Worm (Caenorhabditis elegans) whole organism, L1 larva: ENCODE data around the gene elo-3.

Experiments used
- C16A3.4 ChIP-seq: fragments of 150-350 bp; optimal IDR thresholded peaks from 2 replicates; lab custom pipeline; 2014; ENCODE audit warnings: missing biosample characterization, missing genetic modification characterization
- alr-1 ChIP-seq: fragments of 200-800 bp; sonication (Bioruptor generic); optimal IDR thresholded peaks from 2 replicates; lab custom pipeline; 2018; ENCODE audit warnings: borderline replicate concordance, mild to moderate bottlenecking, missing genetic modification characterization, missing compliant biosample characterization
- aly-2 ChIP-seq: fragments of 150-350 bp; optimal IDR thresholded peaks from 2 replicates; lab custom pipeline; 2014; ENCODE audit warnings: missing biosample characterization, missing genetic modification characterization
- ceh-63 ChIP-seq: fragments of 200-800 bp; sonication (Bioruptor generic); optimal IDR thresholded peaks from 2 replicates; lab custom pipeline; 2018; ENCODE audit warnings: mild to moderate bottlenecking, missing genetic modification characterization, missing compliant biosample characterization
- ceh-8 ChIP-seq: fragments of 200-800 bp; sonication (Bioruptor generic); optimal IDR thresholded peaks from 2 replicates; lab custom pipeline; 2018; ENCODE audit warnings: mild to moderate bottlenecking, missing genetic modification characterization, moderate library complexity, missing compliant biosample characterization
- dpl-1 ChIP-seq, 3 experiments: fragments of 150-350 bp in 2 of 3; sonication (generic microtip) in 1 of 3; optimal IDR thresholded peaks; 2 replicates each; lab custom pipeline; 2014 to 2017; ENCODE audit warnings: missing biosample characterization in 3 of 3, missing genetic modification characterization in 3 of 3, missing genetic modification reagents in 3 of 3
- efl-1 ChIP-seq, 4 experiments: fragments of 150-350 bp; optimal IDR thresholded peaks in 3 of 4; peaks in 1 of 4; 1 replicate in 1 of 4; 2 replicates in 3 of 4; lab custom pipeline; 2014; ENCODE audit warnings: missing biosample characterization in 2 of 4, missing genetic modification characterization in 2 of 4, missing genetic modification reagents in 2 of 4
- elt-2 ChIP-seq: sonication (generic microtip); optimal IDR thresholded peaks from 2 replicates; lab custom pipeline; 2016; ENCODE audit warnings: missing genetic modification characterization, mild to moderate bottlenecking, inconsistent platforms, missing compliant biosample characterization, missing genetic modification reagents
- fkh-8 ChIP-seq: sonication (generic microtip); optimal IDR thresholded peaks from 2 replicates; lab custom pipeline; 2016; ENCODE audit warnings: mild to moderate bottlenecking, missing genetic modification characterization, missing compliant biosample characterization
- hlh-17 ChIP-seq: fragments of 200-800 bp; sonication (Bioruptor generic); optimal IDR thresholded peaks from 2 replicates; lab custom pipeline; 2018; ENCODE audit warnings: missing genetic modification characterization, mild to moderate bottlenecking, missing compliant biosample characterization, moderate library complexity, borderline replicate concordance
- irx-1 ChIP-seq: sonication (generic microtip); optimal IDR thresholded peaks from 2 replicates; lab custom pipeline; 2016; ENCODE audit warnings: missing genetic modification characterization, missing compliant biosample characterization
- isw-1 ChIP-seq: fragments of 200-800 bp; sonication (Bioruptor generic); IDR thresholded peaks from 2 replicates; pipeline ENCODE4 v1.3.6; 2022; ENCODE audit warnings: missing genetic modification characterization, missing compliant biosample characterization
- lin-14 ChIP-seq: fragments of 200-800 bp; sonication (Bioruptor generic); optimal IDR thresholded peaks from 2 replicates; lab custom pipeline; 2018; ENCODE audit warnings: mild to moderate bottlenecking, missing genetic modification characterization, moderate library complexity, missing compliant biosample characterization
- lin-35 ChIP-seq, 2 experiments: fragments of 150-350 bp; optimal IDR thresholded peaks; 2 replicates each; lab custom pipeline; 2014; ENCODE audit warnings: missing biosample characterization in 2 of 2, missing genetic modification characterization in 2 of 2, missing genetic modification reagents in 2 of 2
- lsy-2 ChIP-seq, 2 experiments: fragments of 150-350 bp; optimal IDR thresholded peaks; 2 replicates each; lab custom pipeline; 2014; ENCODE audit warnings: missing biosample characterization in 2 of 2, missing genetic modification characterization in 2 of 2
- mab-9 ChIP-seq: fragments of 200-800 bp; sonication (Bioruptor generic); IDR thresholded peaks from 2 replicates; pipeline ENCODE4 v1.3.6; 2022; ENCODE audit warnings: missing genetic modification reagents, missing genetic modification characterization, missing compliant biosample characterization
- mef-2 ChIP-seq: fragments of 150-350 bp; optimal IDR thresholded peaks from 2 replicates; lab custom pipeline; 2014; ENCODE audit warnings: missing biosample characterization, missing genetic modification characterization
- mep-1 ChIP-seq: fragments of 150-350 bp; optimal IDR thresholded peaks from 2 replicates; lab custom pipeline; 2014; ENCODE audit warnings: missing biosample characterization, missing genetic modification characterization
- nhr-12 ChIP-seq: sonication (generic microtip); optimal IDR thresholded peaks from 2 replicates; lab custom pipeline; 2017; ENCODE audit warnings: missing biosample characterization, missing genetic modification characterization
- nhr-19 ChIP-seq: fragments of 200-800 bp; sonication (Bioruptor generic); conservative IDR thresholded peaks from 2 replicates; pipeline ENCODE4 v1.3.6; 2022; ENCODE audit warnings: missing genetic modification characterization, missing compliant biosample characterization
- nhr-20 ChIP-seq: sonication (generic microtip); optimal IDR thresholded peaks from 2 replicates; lab custom pipeline; 2016; ENCODE audit warnings: mild to moderate bottlenecking, missing genetic modification characterization, missing compliant biosample characterization
- nhr-47 ChIP-seq: sonication (generic microtip); optimal IDR thresholded peaks from 2 replicates; lab custom pipeline; 2016; ENCODE audit warnings: mild to moderate bottlenecking, missing genetic modification characterization, moderate library complexity, missing compliant biosample characterization
- nhr-71 ChIP-seq: sonication (generic microtip); optimal IDR thresholded peaks from 2 replicates; lab custom pipeline; 2016; ENCODE audit warnings: mild to moderate bottlenecking, missing genetic modification characterization, moderate library complexity, missing compliant biosample characterization
- nhr-85 ChIP-seq: sonication (generic microtip); peaks from one replicate; lab custom pipeline; 2016; ENCODE audit warnings: missing genetic modification characterization, inconsistent platforms, missing compliant biosample characterization
- nhr-90 ChIP-seq: sonication (generic microtip); optimal IDR thresholded peaks from 2 replicates; lab custom pipeline; 2016; ENCODE audit warnings: mild to moderate bottlenecking, missing genetic modification characterization, missing compliant biosample characterization; ENCODE audit not compliant: poor library complexity
- pax-3 ChIP-seq: fragments of 200-800 bp; sonication (Bioruptor generic); optimal IDR thresholded peaks from 2 replicates; lab custom pipeline; 2018; ENCODE audit warnings: mild to moderate bottlenecking, missing genetic modification characterization, moderate library complexity, missing compliant biosample characterization
- skn-1 ChIP-seq: fragments of 150-350 bp; optimal IDR thresholded peaks from 2 replicates; lab custom pipeline; 2014; ENCODE audit warnings: missing biosample characterization, missing genetic modification characterization
- snpc-4 ChIP-seq: fragments of 150-350 bp; optimal IDR thresholded peaks from 2 replicates; lab custom pipeline; 2014; ENCODE audit warnings: missing biosample characterization, missing genetic modification characterization
- snu-23 ChIP-seq: sonication (generic microtip); optimal IDR thresholded peaks from 2 replicates; lab custom pipeline; 2016; ENCODE audit warnings: missing genetic modification characterization, missing compliant biosample characterization
- tlp-1 ChIP-seq: fragments of 150-350 bp; optimal IDR thresholded peaks from 2 replicates; lab custom pipeline; 2014; ENCODE audit warnings: missing biosample characterization, missing genetic modification characterization
- unc-98 ChIP-seq: fragments of 200-800 bp; sonication (Bioruptor generic); IDR thresholded peaks from 2 replicates; pipeline ENCODE4 v1.3.6; 2022; ENCODE audit warnings: missing genetic modification characterization, missing compliant biosample characterization
- xbp-1 ChIP-seq: sonication (generic microtip); optimal IDR thresholded peaks from 2 replicates; lab custom pipeline; 2016; ENCODE audit warnings: missing genetic modification characterization, missing compliant biosample characterization
- zip-4 ChIP-seq: fragments of 200-800 bp; sonication (Bioruptor generic); optimal IDR thresholded peaks from 2 replicates; lab custom pipeline; 2018; ENCODE audit warnings: mild to moderate bottlenecking, missing genetic modification characterization, moderate library complexity, missing compliant biosample characterization
- ztf-11 ChIP-seq, 2 experiments: sonication (generic microtip); optimal IDR thresholded peaks; 2 replicates each; lab custom pipeline; 2016 to 2017; ENCODE audit warnings: missing genetic modification characterization in 2 of 2, missing biosample characterization in 1 of 2, missing compliant biosample characterization in 1 of 2

elo-3 gene

DNA sequence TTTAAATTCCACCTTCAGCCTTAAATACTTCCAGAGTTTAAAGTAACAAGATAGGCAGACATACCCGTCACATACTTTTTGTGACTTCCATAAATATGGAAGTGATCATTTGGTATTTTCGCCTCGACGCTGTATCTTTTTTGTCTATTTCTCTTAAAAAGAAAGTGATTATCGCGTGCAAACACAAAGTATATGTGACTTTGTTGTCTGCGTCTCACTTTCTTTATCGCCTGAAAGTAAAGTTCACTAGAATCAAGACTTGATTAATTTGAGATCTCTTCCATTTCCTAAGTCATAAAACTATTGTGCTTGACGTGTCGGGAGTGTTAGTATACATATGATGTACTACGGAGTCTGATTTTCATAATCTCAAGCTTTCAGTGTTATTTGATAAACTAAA, 20.7 kb downstream of the elo-3 start, which contains the start of gene C06E4.6 (continued):
- TF ChIP-seq lin-35 (GFP tag; optimal IDR thresholded peaks at IDR 0.05; lab: Kevin White, UChicago) (peak in 1 of 2 experiments; percentile 34), ztf-11 (tag; optimal IDR thresholded peaks at IDR 0.05; lab: Kevin White, UChicago) (no peak), nhr-85 (tag; lab: Kevin White, UChicago) (peak; percentile 70), nhr-20 (tag; lab: Kevin White, UChicago) (peak; percentile 28), nhr-19 (peak; percentile 30), zip-4 (GFP tag; lab: Kevin White, UChicago) (no peak)

DNA sequence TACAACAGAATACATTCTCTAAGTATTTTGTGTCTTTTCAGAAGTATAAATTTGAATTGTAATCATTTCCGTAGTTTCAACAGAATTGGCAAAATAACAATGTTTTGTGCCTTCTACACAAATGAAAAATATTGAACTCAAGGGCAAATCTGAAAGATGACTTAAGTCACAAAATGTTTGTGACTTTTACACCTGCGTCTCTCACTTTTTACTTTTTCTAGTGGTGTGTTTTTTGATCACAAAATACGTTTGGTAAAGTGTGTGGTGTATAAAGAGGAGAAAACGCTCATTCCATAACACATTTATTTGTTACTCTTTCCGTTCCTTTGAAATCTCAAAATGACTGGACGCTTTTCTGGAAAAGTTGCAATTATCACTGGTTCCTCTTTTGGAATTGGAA, 23.1 kb downstream of the elo-3 start, which contains the start of gene C06E4.3:
Gene C06E4.3, plus strand, starts transcription at position 289 of the 400 bp plus-strand sequence.
- TF ChIP-seq isw-1 (GFP tag; lab: Robert Waterston, UW) (no peak), irx-1 (tag; lab: Kevin White, UChicago) (no peak), tlp-1 (tag; lab: Kevin White, UChicago) (no peak), C16A3.4 (no peak), pax-3 (no peak), ceh-8 (GFP tag; lab: Kevin White, UChicago) (no peak), lsy-2 (tag; optimal IDR thresholded peaks at IDR 0.05; lab: Kevin White, UChicago) (no peak), ceh-63 (no peak), snu-23 (peak; percentile 22), fkh-8 (tag; lab: Kevin White, UChicago) (peak; percentile 30), nhr-71 (tag; lab: Kevin White, UChicago) (peak; percentile 15), skn-1 (tag; lab: Kevin White, UChicago) (peak; percentile 13), mep-1 (tag; lab: Kevin White, UChicago) (peak; percentile 25), nhr-20 (tag; lab: Kevin White, UChicago) (no peak), nhr-12 (tag; lab: Kevin White, UChicago) (no peak), snpc-4 (tag; lab: Kevin White, UChicago) (no peak), lin-14 (GFP tag; lab: Kevin White, UChicago) (peak; percentile 73), unc-98 (GFP tag; lab: Robert Waterston, UW) (no peak), dpl-1 (GFP tag; optimal IDR thresholded peaks at IDR 0.05; lab: Kevin White, UChicago) (no peak)
- TF ChIP-seq, all 84 proteins: peak for 6

DNA sequence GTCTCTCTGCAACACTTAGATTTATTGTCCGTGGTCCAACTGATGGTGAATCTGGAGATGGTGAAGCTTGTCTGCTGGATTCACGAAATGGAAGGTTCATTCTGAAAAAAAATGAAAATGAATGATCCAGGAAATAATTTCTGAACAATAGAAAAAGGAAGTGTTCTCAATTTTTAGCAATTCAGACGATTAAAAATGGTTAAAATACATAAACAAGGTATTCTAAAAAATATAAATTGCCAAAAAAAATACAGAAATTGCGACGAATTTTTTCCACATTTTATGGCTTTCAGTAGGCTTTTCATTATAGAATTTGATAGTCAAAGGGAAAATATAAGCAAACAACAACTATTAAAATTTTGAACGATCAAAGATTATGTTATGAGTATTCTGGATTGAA, 25.6 kb downstream of the elo-3 start, which contains the start of gene glb-2:
Gene glb-2, minus strand, starts transcription at position 101 of the 400 bp plus-strand sequence.
- TF ChIP-seq hlh-17, result no peak
- TF ChIP-seq nhr-19, result no peak
- no peak for TF ChIP-seq mef-2 (tag; lab: Kevin White, UChicago)

DNA sequence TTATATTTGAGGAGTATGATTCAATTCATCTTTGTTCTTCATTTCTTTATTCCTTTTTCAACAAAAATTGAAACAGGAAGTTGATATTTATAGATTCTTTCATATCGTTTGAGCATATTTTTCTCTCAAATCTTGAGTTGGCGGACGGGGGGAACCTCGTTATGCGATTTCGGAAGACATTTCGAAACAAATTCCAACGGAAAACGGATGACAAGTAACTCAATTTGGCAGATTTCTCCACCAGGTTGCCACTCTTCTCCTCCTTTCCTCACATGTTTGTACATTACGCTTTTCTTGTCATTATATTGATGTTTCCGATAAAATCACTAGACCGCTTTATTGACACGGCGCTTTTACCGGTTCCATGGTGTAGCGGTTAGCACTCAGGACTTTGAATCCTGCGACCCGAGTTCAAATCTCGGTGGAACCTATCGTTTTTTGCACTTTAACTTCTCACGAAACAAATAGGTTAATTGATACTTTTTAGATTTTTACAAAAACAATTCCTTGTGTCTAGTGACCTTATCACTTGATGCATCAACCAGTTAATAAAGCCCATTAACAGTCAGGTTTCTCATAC, 37.5 kb downstream of the elo-3 start:
- peak; percentile 18 for TF ChIP-seq nhr-90
- TF ChIP-seq alr-1 (tag; lab: Kevin White, UChicago), result no peak
- peak; percentile 11 for TF ChIP-seq nhr-47 (tag; lab: Kevin White, UChicago)
- no peak for TF ChIP-seq efl-1 (optimal IDR thresholded peaks at IDR 0.05; lab: Kevin White, UChicago)
- peak in 1 of 2 experiments; percentile 8 for TF ChIP-seq efl-1 (GFP tag; optimal IDR thresholded peaks at IDR 0.05 in 1 of 2; lab: Kevin White, UChicago)
- TF ChIP-seq xbp-1 (tag; lab: Kevin White, UChicago), result no peak
- no peak for TF ChIP-seq mab-9 (GFP tag; lab: Robert Waterston, UW)
- TF ChIP-seq snu-23, result peak; percentile 27
- TF ChIP-seq isw-1 (GFP tag; lab: Robert Waterston, UW), result no peak
- TF ChIP-seq elt-2 (tag; lab: Kevin White, UChicago), result peak; percentile 3
- TF ChIP-seq lin-14 (GFP tag; lab: Kevin White, UChicago), result peak; percentile 43
- peak; percentile 2 for TF ChIP-seq nhr-20 (tag; lab: Kevin White, UChicago)
- TF ChIP-seq aly-2, result no peak
